Worm (Caenorhabditis elegans): ENCODE results near the gene W10C4.1.

DNA sequence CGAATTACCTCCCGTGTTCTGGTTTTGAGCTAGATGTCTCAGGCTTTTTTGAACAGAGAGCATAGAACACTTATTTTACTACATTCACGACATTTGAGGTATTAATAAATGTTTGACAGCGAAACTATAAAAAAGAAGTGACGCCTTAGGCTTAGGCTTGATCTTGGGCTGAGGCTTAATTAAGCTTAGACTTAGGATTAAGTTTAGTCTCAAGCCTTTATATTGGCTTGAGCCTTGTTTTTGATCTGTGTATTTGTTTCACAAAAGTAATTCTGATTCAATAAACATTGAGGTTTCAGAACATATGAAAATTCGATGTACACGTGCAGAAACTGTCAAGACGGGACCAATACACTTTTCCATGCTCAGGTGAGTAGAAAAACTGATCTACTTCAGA is 2.8 kb upstream of the W10C4.1 start, which contains the start of gene klp-20:
- TF ChIP-seq lsy-2 (tag; optimal IDR thresholded peaks at IDR 0.05) (no peak), elt-3 (tag; optimal IDR thresholded peaks at IDR 0.05) (no peak), ztf-11 (tag; optimal IDR thresholded peaks at IDR 0.05) (no peak), blmp-1 (tag; optimal IDR thresholded peaks at IDR 0.05) (no peak), unc-62 (GFP tag; optimal IDR thresholded peaks at IDR 0.05) (no peak)
